Fruit fly (Drosophila melanogaster) whole organism, embryonic: ENCODE measurements around the gene gish.

Experiments used
- Atf-2 ChIP-seq: fragments of 200-800 bp; sonication (Bioruptor generic); optimal IDR thresholded peaks from 2 replicates; lab custom pipeline; 2016; ENCODE audit warnings: missing biosample characterization, missing genetic modification characterization
- CG10431 ChIP-seq: fragments of 200-800 bp; sonication (Bioruptor generic); optimal IDR thresholded peaks from 3 replicates; lab custom pipeline; 2018; ENCODE audit warnings: missing biosample characterization, mild to moderate bottlenecking, missing genetic modification characterization
- CG11560 ChIP-seq: fragments of 200-800 bp; sonication (Bioruptor generic); IDR thresholded peaks from 3 replicates; pipeline ENCODE4 v1.3.6; 2022; ENCODE audit warnings: missing biosample characterization, missing genetic modification characterization
- CG12071 ChIP-seq: fragments of 200-800 bp; sonication (Bioruptor generic); optimal IDR thresholded peaks from 3 replicates; lab custom pipeline; 2018; ENCODE audit warnings: missing biosample characterization, mild to moderate bottlenecking, missing genetic modification characterization
- CG13296 ChIP-seq: fragments of 200-800 bp; sonication (Bioruptor generic); optimal IDR thresholded peaks from 3 replicates; lab custom pipeline; 2018; ENCODE audit warnings: missing biosample characterization, mild to moderate bottlenecking, missing genetic modification characterization
- CG14050 ChIP-seq: fragments of 200-800 bp; sonication (Bioruptor generic); IDR thresholded peaks from 3 replicates; pipeline ENCODE4 v1.3.6; 2022; ENCODE audit warnings: missing biosample characterization, missing genetic modification characterization
- CG14710 ChIP-seq: fragments of 200-800 bp; sonication (Bioruptor generic); optimal IDR thresholded peaks from 3 replicates; lab custom pipeline; 2019; ENCODE audit warnings: missing biosample characterization, mild to moderate bottlenecking, missing genetic modification characterization, moderate library complexity
- CG17829 ChIP-seq: fragments of 200-800 bp; optimal IDR thresholded peaks from 2 replicates; lab custom pipeline; 2019; ENCODE audit warnings: missing biosample characterization, mild to moderate bottlenecking, missing genetic modification characterization, moderate library complexity
- CG18262 ChIP-seq: fragments of 200-800 bp; optimal IDR thresholded peaks from 3 replicates; lab custom pipeline; 2019; ENCODE audit warnings: missing biosample characterization, mild to moderate bottlenecking, missing genetic modification characterization, moderate library complexity
- CG2202 ChIP-seq: fragments of 200-800 bp; sonication (Bioruptor generic); optimal IDR thresholded peaks from 2 replicates; lab custom pipeline; 2018; ENCODE audit warnings: missing biosample characterization, mild to moderate bottlenecking, missing genetic modification characterization
- CG31224 ChIP-seq: fragments of 200-800 bp; sonication (Bioruptor generic); IDR thresholded peaks from 2 replicates; pipeline ENCODE4 v1.3.6; 2022; ENCODE audit warnings: missing biosample characterization, missing genetic modification characterization
- CG31388 ChIP-seq: fragments of 200-800 bp; sonication (Bioruptor generic); optimal IDR thresholded peaks from 2 replicates; lab custom pipeline; 2016; ENCODE audit warnings: missing biosample characterization, missing genetic modification characterization
- CG6683 ChIP-seq: fragments of 200-800 bp; sonication (Bioruptor generic); optimal IDR thresholded peaks from 2 replicates; lab custom pipeline; 2017; ENCODE audit warnings: missing biosample characterization, mild to moderate bottlenecking, missing genetic modification characterization, missing genetic modification reagents
- CG7372 ChIP-seq: fragments of 200-800 bp; sonication (Bioruptor generic); IDR thresholded peaks from 2 replicates; pipeline ENCODE4 v1.3.6; 2022; ENCODE audit warnings: missing biosample characterization, missing genetic modification characterization
- CG7987 ChIP-seq: fragments of 200-800 bp; sonication (Bioruptor generic); optimal IDR thresholded peaks from 2 replicates; lab custom pipeline; 2018; ENCODE audit warnings: missing biosample characterization, mild to moderate bottlenecking, missing genetic modification characterization, moderate library complexity
- CG8281 ChIP-seq: fragments of 200-800 bp; sonication (Bioruptor generic); optimal IDR thresholded peaks from 2 replicates; lab custom pipeline; 2018; ENCODE audit warnings: missing biosample characterization, mild to moderate bottlenecking, missing genetic modification characterization, moderate library complexity
- CTCF ChIP-seq: fragments of 200-800 bp; sonication (Bioruptor generic); optimal IDR thresholded peaks from 2 replicates; lab custom pipeline; 2017; ENCODE audit warnings: missing biosample characterization, mild to moderate bottlenecking, missing genetic modification characterization, moderate library complexity
- CkIIα-i1 ChIP-seq: fragments of 200-800 bp; sonication (Bioruptor generic); IDR thresholded peaks from 2 replicates; pipeline ENCODE4 v1.3.6; 2022; ENCODE audit warnings: missing biosample characterization, missing genetic modification characterization
- Fer3 ChIP-seq: fragments of 200-800 bp; sonication (Bioruptor generic); optimal IDR thresholded peaks from 2 replicates; lab custom pipeline; 2018; ENCODE audit warnings: missing biosample characterization, mild to moderate bottlenecking, missing genetic modification characterization, moderate library complexity
- HLHmδ ChIP-seq: fragments of 200-800 bp; sonication (Bioruptor generic); optimal IDR thresholded peaks from 2 replicates; lab custom pipeline; 2018; ENCODE audit warnings: missing biosample characterization, mild to moderate bottlenecking, missing genetic modification characterization, moderate library complexity
- Hmx ChIP-seq: fragments of 200-800 bp; sonication (Bioruptor generic); optimal IDR thresholded peaks from 2 replicates; lab custom pipeline; 2016; ENCODE audit warnings: missing biosample characterization, missing genetic modification characterization
- Hr39 ChIP-seq: fragments of >200 bp; optimal IDR thresholded peaks from 2 replicates; lab custom pipeline; 2017
- Lhr ChIP-seq: fragments of 200-800 bp; sonication (Bioruptor generic); optimal IDR thresholded peaks from 3 replicates; lab custom pipeline; 2017; ENCODE audit warnings: mild to moderate bottlenecking, missing biosample characterization, missing genetic modification reagents, missing genetic modification characterization
- Lim3 ChIP-seq: fragments of 200-800 bp; sonication (Bioruptor generic); IDR thresholded peaks from 2 replicates; pipeline ENCODE4 v1.3.6; 2022; ENCODE audit warnings: missing biosample characterization, missing genetic modification characterization
- Neu2 ChIP-seq: fragments of 200-800 bp; sonication (Bioruptor generic); optimal IDR thresholded peaks from 3 replicates; lab custom pipeline; 2016; ENCODE audit warnings: missing biosample characterization, missing genetic modification characterization, borderline replicate concordance
- Nf-YC ChIP-seq: fragments of 200-800 bp; optimal IDR thresholded peaks from 3 replicates; lab custom pipeline; 2019; ENCODE audit warnings: missing biosample characterization, mild to moderate bottlenecking, missing genetic modification characterization, moderate library complexity
- Oaz ChIP-seq: fragments of 200-800 bp; sonication (Bioruptor generic); IDR thresholded peaks from 2 replicates; pipeline ENCODE4 v1.3.6; 2022; ENCODE audit warnings: missing biosample characterization, missing genetic modification characterization
- Stat92E ChIP-seq, 3 experiments: fragments of >200 bp in 2 of 3; fragments of 200-800 bp in 1 of 3; sonication (Bioruptor generic) in 1 of 3; optimal IDR thresholded peaks; 2 replicates each; lab custom pipeline; 2017 to 2019; ENCODE audit warnings: missing biosample characterization in 3 of 3, missing genetic modification characterization in 3 of 3, mild to moderate bottlenecking in 1 of 3, moderate library complexity in 1 of 3
- Trl ChIP-seq, 3 experiments: fragments of >200 bp in 2 of 3; fragments of 200-800 bp in 1 of 3; sonication (Bioruptor generic) in 1 of 3; optimal IDR thresholded peaks; 2 replicates in 1 of 3; 3 replicates in 2 of 3; lab custom pipeline; 2016 to 2017; ENCODE audit warnings: missing biosample characterization in 1 of 3, missing genetic modification characterization in 1 of 3
- az2 ChIP-seq: fragments of 200-800 bp; sonication (Bioruptor generic); optimal IDR thresholded peaks from 3 replicates; lab custom pipeline; 2016; ENCODE audit warnings: missing biosample characterization, missing genetic modification characterization
- bcd ChIP-seq: fragments of 200-800 bp; sonication (Bioruptor generic); optimal IDR thresholded peaks from 2 replicates; lab custom pipeline; 2017; ENCODE audit warnings: missing biosample characterization, mild to moderate bottlenecking, missing genetic modification characterization
- bigmax ChIP-seq: fragments of 200-800 bp; sonication (Bioruptor generic); optimal IDR thresholded peaks from 2 replicates; lab custom pipeline; 2018; ENCODE audit warnings: missing biosample characterization, mild to moderate bottlenecking, missing genetic modification characterization
- bowl ChIP-seq: fragments of 200-800 bp; sonication (Bioruptor generic); IDR thresholded peaks from 2 replicates; pipeline ENCODE4 v1.3.6; 2022; ENCODE audit warnings: missing biosample characterization, missing genetic modification characterization
- crol ChIP-seq: fragments of 200-800 bp; sonication (Bioruptor generic); IDR thresholded peaks from 2 replicates; pipeline ENCODE4 v1.3.6; 2022; ENCODE audit warnings: missing biosample characterization, missing genetic modification characterization
- dm ChIP-seq: fragments of 200-800 bp; sonication (Bioruptor generic); optimal IDR thresholded peaks from 3 replicates; lab custom pipeline; 2016; ENCODE audit warnings: missing biosample characterization, missing genetic modification characterization
- dysf ChIP-seq: fragments of 200-800 bp; sonication (Bioruptor generic); IDR thresholded peaks from 3 replicates; pipeline ENCODE4 v1.3.6; 2022; ENCODE audit warnings: missing biosample characterization, missing genetic modification characterization
- ewg ChIP-seq: fragments of 200-800 bp; sonication (Bioruptor generic); optimal IDR thresholded peaks from 3 replicates; lab custom pipeline; 2017; ENCODE audit warnings: mild to moderate bottlenecking, missing biosample characterization, missing genetic modification reagents, missing genetic modification characterization
- fd102C ChIP-seq: fragments of 200-800 bp; sonication (Bioruptor generic); optimal IDR thresholded peaks from 2 replicates; lab custom pipeline; 2018; ENCODE audit warnings: missing biosample characterization, mild to moderate bottlenecking, missing genetic modification characterization, moderate library complexity
- grau ChIP-seq: fragments of 200-800 bp; optimal IDR thresholded peaks from 3 replicates; lab custom pipeline; 2019; ENCODE audit warnings: missing biosample characterization, mild to moderate bottlenecking, missing genetic modification characterization, moderate library complexity
- hb ChIP-seq: fragments of 200-800 bp; sonication (Bioruptor generic); IDR thresholded peaks from 3 replicates; pipeline ENCODE4 v1.3.6; 2022; ENCODE audit warnings: missing biosample characterization, missing genetic modification characterization; ENCODE audit not compliant: partially characterized antibody
- hth ChIP-seq: fragments of >200 bp; optimal IDR thresholded peaks from 2 replicates; lab custom pipeline; 2017; ENCODE audit warnings: inconsistent platforms
- inv ChIP-seq: fragments of 200-800 bp; sonication (Bioruptor generic); IDR thresholded peaks from 2 replicates; pipeline ENCODE4 v1.3.6; 2022; ENCODE audit warnings: missing biosample characterization, missing genetic modification characterization; ENCODE audit not compliant: partially characterized antibody
- klu ChIP-seq: fragments of 200-800 bp; sonication (Bioruptor generic); IDR thresholded peaks from 2 replicates; pipeline ENCODE4 v1.3.6; 2022; ENCODE audit warnings: missing biosample characterization, missing genetic modification characterization
- lmd ChIP-seq: fragments of 200-800 bp; sonication (Bioruptor generic); IDR thresholded peaks from 2 replicates; pipeline ENCODE4 v1.3.6; 2022; ENCODE audit warnings: missing biosample characterization, missing genetic modification characterization
- onecut ChIP-seq: fragments of 200-800 bp; sonication (Bioruptor generic); IDR thresholded peaks from 2 replicates; pipeline ENCODE4 v1.3.6; 2022; ENCODE audit warnings: missing biosample characterization, missing genetic modification characterization
- seq ChIP-seq: fragments of 200-800 bp; sonication (Bioruptor generic); IDR thresholded peaks from 2 replicates; pipeline ENCODE4 v1.3.6; 2022; ENCODE audit warnings: missing biosample characterization, missing genetic modification characterization
- stc ChIP-seq: fragments of 200-800 bp; sonication (Bioruptor generic); IDR thresholded peaks from 2 replicates; pipeline ENCODE4 v1.3.6; 2022; ENCODE audit warnings: missing biosample characterization, missing genetic modification characterization
- tx ChIP-seq: fragments of 200-800 bp; sonication (Bioruptor generic); optimal IDR thresholded peaks from 2 replicates; lab custom pipeline; 2016; ENCODE audit warnings: missing biosample characterization, missing genetic modification characterization
- unpg ChIP-seq: fragments of 200-800 bp; sonication (Bioruptor generic); optimal IDR thresholded peaks from 3 replicates; lab custom pipeline; 2018; ENCODE audit warnings: missing biosample characterization, mild to moderate bottlenecking, missing genetic modification characterization, moderate library complexity

Gene gish

dm6 chr3R:16236713-16237641 lies 35.3 kb upstream of the gish start (continued):
- TF ChIP-seq dysf (GFP tag; lab: Robert Waterston, UW) (no peak), Lhr (GFP tag; lab: Kevin White, UChicago) (peak; percentile 92), Atf-2 (GFP tag; lab: Kevin White, UChicago) (peak; percentile 62), tx (GFP tag; lab: Kevin White, UChicago) (peak; percentile 75), CG31224 (GFP tag; lab: Robert Waterston, UW) (no peak), stc (GFP tag; lab: Robert Waterston, UW) (no peak), CG12071 (GFP tag; lab: Kevin White, UChicago) (peak; percentile 91), CG17829 (tag; lab: Kevin White, UChicago) (peak; percentile 99), hth (lab: Kevin White, UChicago) (no peak), crol (GFP tag; lab: Robert Waterston, UW) (no peak), ewg (peak; percentile 92), grau (tag; lab: Kevin White, UChicago) (peak; percentile 100), az2 (GFP tag; lab: Kevin White, UChicago) (peak; percentile 98), bcd (GFP tag; lab: Kevin White, UChicago) (peak; percentile 97), CG11560 (tag; lab: Robert Waterston, UW) (no peak), klu (no peak), seq (GFP tag; lab: Robert Waterston, UW) (no peak), bigmax (GFP tag; lab: Kevin White, UChicago) (no peak), Fer3 (tag; lab: Kevin White, UChicago) (peak; percentile 99), CG10431 (GFP tag; lab: Kevin White, UChicago) (peak; percentile 94), CkIIα-i1 (GFP tag; lab: Robert Waterston, UW) (no peak), fd102C (GFP tag; lab: Kevin White, UChicago) (peak; percentile 42), Neu2 (no peak), Nf-YC (tag; lab: Kevin White, UChicago) (peak; percentile 92), CG14050 (GFP tag; lab: Robert Waterston, UW) (no peak), lmd (GFP tag; lab: Robert Waterston, UW) (no peak), inv (GFP tag; lab: Robert Waterston, UW) (no peak), Trl (optimal IDR thresholded peaks at IDR 0.05; lab: Kevin White, UChicago) (peak; percentile 75 to 80), Trl (GFP tag; optimal IDR thresholded peaks at IDR 0.05; lab: Kevin White, UChicago) (peak; percentile 78), CG8281 (tag; lab: Kevin White, UChicago) (peak; percentile 92), CG31388 (GFP tag; lab: Kevin White, UChicago) (peak; percentile 90), bowl (GFP tag; lab: Robert Waterston, UW) (no peak), CG7372 (GFP tag; lab: Robert Waterston, UW) (no peak), Hr39 (lab: Kevin White, UChicago) (no peak), Lim3 (GFP tag; lab: Robert Waterston, UW) (no peak), onecut (GFP tag; lab: Robert Waterston, UW) (peak; percentile 94), hb (GFP tag; lab: Robert Waterston, UW) (no peak), CTCF (GFP tag; lab: Kevin White, UChicago) (peak; percentile 60), dm (GFP tag; lab: Kevin White, UChicago) (no peak), CG18262 (tag; lab: Kevin White, UChicago) (peak; percentile 99), CG7987 (GFP tag; lab: Kevin White, UChicago) (peak; percentile 90), HLHmδ (peak; percentile 65), CG6683 (GFP tag; lab: Kevin White, UChicago) (peak; percentile 96), CG13296 (GFP tag; lab: Kevin White, UChicago) (peak; percentile 98), unpg (GFP tag; lab: Kevin White, UChicago) (peak; percentile 99), Hmx (peak; percentile 49), CG2202 (tag; lab: Kevin White, UChicago) (peak; percentile 97), CG14710 (peak; percentile 97), Oaz (no peak), Stat92E (GFP tag; optimal IDR thresholded peaks at IDR 0.05; lab: Kevin White, UChicago) (peak in 1 of 3 experiments; percentile 98)
